Fruit fly (Drosophila melanogaster): Measurements from ENCODE around the gene CheA7a.

DNA sequence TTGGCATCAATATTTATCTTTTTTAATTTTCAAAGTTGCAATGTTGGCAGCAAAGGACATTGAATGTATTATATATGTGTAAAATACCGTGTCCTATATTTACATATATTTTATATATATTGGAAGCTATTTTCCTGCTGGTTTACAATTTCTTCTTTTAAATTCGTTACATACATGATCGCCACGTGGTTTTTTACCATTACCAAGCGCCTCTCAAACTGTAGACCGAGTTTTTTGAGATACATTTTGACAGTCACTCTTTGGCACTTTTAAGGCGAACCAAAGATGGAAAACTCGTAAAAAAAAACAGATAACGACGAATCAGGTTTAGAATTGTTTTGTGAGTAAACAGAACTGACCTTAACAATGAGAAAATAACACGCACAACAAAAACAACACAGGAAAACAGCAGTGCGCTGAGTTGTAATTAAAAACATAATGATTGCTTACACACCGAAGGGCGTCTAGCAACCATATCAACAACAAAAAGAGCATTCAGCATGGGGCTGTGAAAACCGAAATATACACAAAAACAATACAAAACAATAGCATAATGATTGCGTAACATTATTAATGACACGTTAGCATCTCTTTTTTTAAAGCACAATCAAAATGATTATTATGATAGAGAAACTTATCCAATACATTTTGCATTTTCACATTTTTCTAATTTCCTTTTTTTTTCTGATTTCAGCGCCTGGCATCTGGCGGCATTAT, 38.2 kb upstream of the CheA7a start:
- TF ChIP-seq dac (GFP tag; optimal IDR thresholded peaks at IDR 0.05) (no peak), CG7368 (GFP tag; optimal IDR thresholded peaks at IDR 0.05) (no peak), net (GFP tag; optimal IDR thresholded peaks at IDR 0.05) (no peak), CG6808 (GFP tag; optimal IDR thresholded peaks at IDR 0.05) (no peak), Met (GFP tag; optimal IDR thresholded peaks at IDR 0.05) (no peak), Gug (GFP tag; IDR thresholded peaks at IDR 0.05) (no peak), CG3919 (GFP tag; optimal IDR thresholded peaks at IDR 0.05) (no peak), CG4318 (GFP tag; optimal IDR thresholded peaks at IDR 0.05) (no peak), CG9139 (GFP tag; optimal IDR thresholded peaks at IDR 0.05) (no peak), vri (GFP tag; optimal IDR thresholded peaks at IDR 0.05) (no peak), Eip78C (GFP tag) (peak; percentile 32), CG8119 (GFP tag; IDR thresholded peaks at IDR 0.05) (no peak)
